Fruit fly (Drosophila melanogaster): ENCODE data around the gene Clamp.

Gene Clamp

DNA sequence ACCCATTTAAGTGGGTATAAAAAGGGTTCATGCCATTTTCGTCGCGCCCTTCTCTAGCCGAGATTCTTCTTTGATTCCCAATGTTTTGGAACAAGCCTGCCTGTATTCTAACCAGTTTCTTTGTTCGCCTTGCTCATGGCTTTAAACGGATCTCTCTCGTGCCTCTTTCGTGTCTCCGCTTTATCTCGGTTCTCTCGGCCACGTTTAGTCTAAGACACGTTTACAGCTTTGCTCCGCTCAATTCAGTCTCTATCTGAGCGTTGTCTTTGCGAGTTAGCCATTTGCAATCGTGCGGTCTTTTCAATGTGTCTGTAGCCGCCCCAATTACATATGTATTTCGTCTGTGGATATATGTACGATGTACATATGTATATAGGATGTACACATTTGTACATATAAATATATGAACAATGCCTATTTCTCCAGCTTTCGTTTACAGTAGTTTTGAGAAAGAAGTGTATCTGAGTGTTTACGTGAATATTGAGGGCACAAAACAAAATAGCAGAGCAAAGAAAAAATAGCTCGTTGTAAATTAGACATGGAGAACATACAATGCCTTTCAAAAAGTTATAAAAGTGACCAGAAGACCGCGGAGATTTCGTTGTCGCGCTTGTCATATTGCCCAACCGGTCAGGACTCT, 34.7 kb downstream of the Clamp start:
- no peak for TF ChIP-seq CG8478 (optimal IDR thresholded peaks at IDR 0.05)

DNA sequence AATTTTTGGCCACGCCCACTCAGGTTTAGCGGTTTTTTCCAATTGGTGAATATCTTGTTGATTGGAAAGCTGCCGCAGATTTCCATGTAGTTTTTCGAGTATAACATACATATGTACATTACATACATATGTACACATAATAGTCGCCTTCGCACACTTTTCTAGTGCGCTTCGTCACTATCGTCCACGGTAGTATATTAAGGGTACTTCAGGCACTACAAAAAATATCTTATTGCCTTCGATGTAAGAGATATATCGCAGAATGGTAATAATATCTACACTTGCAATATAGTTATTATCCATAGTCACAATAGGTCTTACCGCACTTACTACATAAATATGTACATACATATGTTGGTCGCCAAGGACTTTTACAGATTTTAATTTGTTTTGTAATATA, 36.0 kb downstream of the Clamp start:
- TF ChIP-seq CTCF (optimal IDR thresholded peaks at IDR 0.05) (no peak), CG8478 (optimal IDR thresholded peaks at IDR 0.05) (no peak)

DNA sequence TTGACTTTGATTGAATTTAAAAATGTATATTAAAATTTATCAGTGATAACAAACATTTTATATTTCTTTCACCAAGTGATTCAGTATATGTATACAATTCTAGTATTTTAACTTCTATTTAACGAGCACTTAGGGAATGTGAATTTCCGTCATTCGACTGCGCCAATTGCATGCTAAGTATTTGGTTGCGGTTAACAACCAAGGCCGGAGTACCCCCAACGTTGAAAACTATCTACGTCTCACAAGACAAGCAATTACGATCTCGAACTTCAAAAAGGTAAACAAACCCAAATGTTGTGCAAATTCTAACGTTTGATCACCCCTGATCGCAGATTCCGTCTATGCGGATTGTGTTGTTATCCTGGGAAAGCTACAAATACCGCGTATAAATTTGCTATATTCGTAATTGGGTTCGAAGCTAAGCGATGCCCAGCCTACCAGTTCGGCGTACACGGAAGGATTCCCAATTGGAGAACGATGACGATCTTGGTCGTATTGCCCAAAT, 37.7 kb downstream of the Clamp start, which contains the start of gene CG42748:
Gene CG42748 (plus strand): TSS at position 51 of the 505 bp plus-strand sequence.
- TF ChIP-seq CG8478 (optimal IDR thresholded peaks at IDR 0.05): no peak
- no peak for TF ChIP-seq CTCF (optimal IDR thresholded peaks at IDR 0.05)

DNA sequence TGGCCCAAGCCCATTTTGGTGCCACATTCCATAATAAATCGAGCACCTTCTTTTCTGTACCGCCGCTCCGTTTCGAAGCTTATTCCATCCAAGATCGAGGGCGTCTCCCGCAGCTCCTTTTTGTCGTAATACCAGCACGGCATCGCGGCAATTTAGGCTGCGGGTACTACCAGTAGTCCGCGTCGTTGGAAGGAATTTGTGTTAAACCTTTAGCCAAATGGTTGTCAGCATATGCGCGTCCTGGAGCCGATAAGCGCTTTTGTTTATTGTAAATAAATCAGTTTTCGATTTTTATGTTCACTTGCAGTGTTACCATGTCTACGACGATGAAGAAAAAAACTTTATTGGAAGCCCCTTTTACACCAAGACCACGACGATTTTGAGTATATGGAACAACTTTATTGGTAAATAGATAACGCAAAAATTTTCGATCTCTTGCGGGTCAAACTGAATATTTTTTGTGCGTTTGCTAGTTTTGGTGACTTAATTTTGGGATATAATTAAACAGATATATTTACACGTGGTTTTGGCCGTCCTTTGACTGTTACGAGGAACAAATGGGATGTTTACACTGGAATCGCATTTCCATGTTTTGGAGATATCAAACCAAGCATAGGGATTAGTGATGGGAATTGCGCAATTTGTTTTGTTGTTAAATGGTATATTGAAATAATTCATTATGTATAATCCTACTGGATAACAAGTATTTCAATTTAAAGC, 39.2 kb downstream of the Clamp start, which contains the start of gene CycK:
Gene CycK (minus strand): TSS at position 562 of the 720 bp plus-strand sequence.
- TF ChIP-seq CG8478 (optimal IDR thresholded peaks at IDR 0.05) (no peak), CTCF (optimal IDR thresholded peaks at IDR 0.05) (no peak)

DNA sequence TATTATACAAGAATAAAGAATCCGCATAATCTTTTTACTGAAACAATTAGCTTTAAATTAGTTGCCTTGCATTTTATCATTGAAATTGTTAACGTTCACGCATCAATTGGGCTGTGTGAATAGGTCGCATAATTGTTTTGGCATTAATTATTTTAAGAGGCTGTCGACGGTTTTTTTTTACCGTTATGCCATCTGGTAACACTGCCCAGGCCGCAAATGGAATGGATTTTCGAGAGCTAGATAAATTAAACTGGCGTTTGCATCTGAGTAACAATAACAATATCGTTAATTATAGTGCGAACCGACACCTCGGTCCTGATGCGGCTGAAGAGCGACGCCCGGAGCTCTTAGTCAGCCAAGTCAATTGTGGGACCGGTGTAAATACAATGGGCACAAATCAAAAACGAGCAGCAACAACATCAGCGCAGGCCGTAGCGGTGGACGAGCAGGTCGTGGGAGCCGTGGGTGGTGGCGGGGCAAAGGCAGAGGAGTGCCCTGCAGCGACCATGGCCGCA, 47.2 kb downstream of the Clamp start:
- no peak for TF ChIP-seq CG8478 (optimal IDR thresholded peaks at IDR 0.05)
- no peak for TF ChIP-seq CTCF (optimal IDR thresholded peaks at IDR 0.05)

DNA sequence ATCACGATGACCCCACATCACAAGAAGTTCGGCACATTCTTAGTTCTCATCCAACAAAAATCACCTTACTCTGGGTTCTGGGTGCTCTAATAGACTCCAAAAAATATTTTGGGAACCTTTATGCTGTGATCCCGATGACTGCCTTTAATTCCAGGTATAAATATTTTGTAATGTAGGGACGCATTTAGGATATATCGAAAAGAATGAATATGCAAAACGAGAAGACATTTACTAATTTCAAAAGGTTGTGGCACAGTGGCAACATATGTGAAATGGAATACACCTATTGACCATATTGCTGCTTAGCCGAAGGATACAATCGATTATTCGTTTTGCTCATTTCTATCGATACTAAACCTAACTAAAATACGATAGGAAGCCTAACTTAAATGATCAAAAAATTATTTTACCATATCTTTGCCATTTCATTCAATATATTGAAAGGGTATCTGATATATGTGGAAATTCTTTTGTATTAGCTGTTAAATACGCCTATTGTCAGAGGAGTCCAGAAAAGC, 48.0 kb downstream of the Clamp start, which contains the start of gene CG3651:
Gene CG3651 (plus strand): TSS at position 468 of the 518 bp plus-strand sequence.
- TF ChIP-seq CTCF (optimal IDR thresholded peaks at IDR 0.05) (no peak), CG8478 (optimal IDR thresholded peaks at IDR 0.05) (no peak)
